Worm (Caenorhabditis elegans): ENCODE results near the gene F55C12.2.
A peak's percentile ranks its signal among the peaks of the same experiment; 100 is the strongest.
"Not testable (repeated sequence)": the region's sequence is repeated elsewhere in the genome, so short reads cannot be mapped to it uniquely, and the experiment has no call there.

F55C12.2 gene

ce11 chrII:5876511-5876910 lies at the start of gene F55C12.2:
TSS of gene F55C12.2 (plus strand) at chrII:5876811.
- TF ChIP-seq him-1, dao-5, W03F9.2 (tag; optimal IDR thresholded peaks at IDR 0.05): not testable (repeated sequence)

DNA sequence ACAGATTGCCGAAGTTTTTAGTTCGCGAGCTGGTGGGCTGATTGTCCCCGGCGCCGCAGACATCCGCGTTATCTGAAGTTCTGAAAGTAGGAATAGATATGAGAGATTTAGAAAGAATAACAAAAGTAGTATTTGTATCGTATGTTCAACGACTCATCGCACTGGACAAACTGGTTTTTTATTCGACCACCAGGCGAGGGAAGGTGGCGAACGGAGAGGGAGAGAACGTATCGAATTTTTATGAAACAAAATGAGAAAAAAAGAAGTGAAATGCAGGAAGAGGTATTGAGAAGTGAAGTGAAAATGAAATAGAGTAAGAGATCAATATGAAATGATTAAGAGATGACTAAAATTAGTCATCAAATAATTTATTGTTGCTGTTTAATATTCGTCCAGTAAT lies 49.2 kb upstream of the F55C12.2 start, which contains the start of gene tbc-2:
Gene tbc-2, minus strand, starts transcription at position 80 of the 400 bp plus-strand sequence.
- no peak for TF ChIP-seq W03F9.2 (tag; optimal IDR thresholded peaks at IDR 0.05)
- TF ChIP-seq dao-5 (tag; optimal IDR thresholded peaks at IDR 0.05), result no peak
- no peak for TF ChIP-seq him-1 (tag; optimal IDR thresholded peaks at IDR 0.05)

DNA sequence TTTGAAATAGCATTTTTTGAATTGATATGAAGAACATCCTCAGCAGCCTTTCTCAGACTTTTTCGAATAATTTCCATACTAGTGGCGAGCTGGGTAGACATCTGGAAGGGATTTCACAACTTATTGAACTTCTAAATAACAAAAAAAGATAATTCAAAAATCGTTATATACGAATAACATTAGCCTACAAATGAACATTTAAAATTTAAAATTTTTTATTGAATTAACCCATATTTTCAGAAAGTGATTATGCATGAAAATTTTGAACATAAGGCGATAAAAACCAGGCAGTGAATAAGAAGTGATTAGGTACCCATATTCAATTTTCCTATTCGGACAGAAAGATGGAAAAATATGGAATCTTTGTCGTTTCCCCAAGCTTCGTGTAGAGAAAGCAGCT lies 48.1 kb upstream of the F55C12.2 start, which contains the start of gene ZK1248.11:
Gene ZK1248.11, minus strand, starts transcription at position 101 of the 400 bp plus-strand sequence.
- no peak for TF ChIP-seq him-1 (tag; optimal IDR thresholded peaks at IDR 0.05)
- no peak for TF ChIP-seq dao-5 (tag; optimal IDR thresholded peaks at IDR 0.05)
- no peak for TF ChIP-seq W03F9.2 (tag; optimal IDR thresholded peaks at IDR 0.05)

DNA sequence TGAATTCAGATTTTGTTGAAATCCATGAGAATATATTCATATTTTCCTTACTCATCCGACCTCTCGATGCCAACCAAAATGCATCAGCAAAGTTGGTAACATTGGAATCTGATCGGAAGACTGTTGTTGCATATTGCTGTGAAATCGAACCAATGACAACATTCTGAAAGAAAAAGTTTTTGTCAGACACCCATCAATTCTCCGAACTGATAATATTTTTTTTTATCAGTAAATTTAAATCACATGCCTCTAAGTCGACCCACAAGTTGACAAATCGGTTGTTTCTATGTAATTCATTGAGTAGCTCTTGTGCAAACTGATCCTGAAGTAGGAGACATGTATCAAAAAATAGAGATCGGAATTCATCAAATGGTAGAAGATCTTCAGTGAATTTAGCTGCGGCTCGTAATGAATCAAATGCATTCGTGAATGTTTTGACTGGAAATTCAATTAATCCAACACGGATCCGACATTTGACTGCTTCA lies 46.6 kb upstream of the F55C12.2 start, which contains the start of gene col-74:
Gene col-74, plus strand, starts transcription at position 435 of the 485 bp plus-strand sequence.
- no peak for TF ChIP-seq him-1 (tag; optimal IDR thresholded peaks at IDR 0.05)
- TF ChIP-seq W03F9.2 (tag; optimal IDR thresholded peaks at IDR 0.05), result no peak
- TF ChIP-seq dao-5 (tag; optimal IDR thresholded peaks at IDR 0.05), result no peak

- TF ChIP-seq W03F9.2 (tag; optimal IDR thresholded peaks at IDR 0.05), result no peak
- TF ChIP-seq dao-5 (tag; optimal IDR thresholded peaks at IDR 0.05), result no peak
- no peak for TF ChIP-seq him-1 (tag; optimal IDR thresholded peaks at IDR 0.05)
Measured at ce11 chrII:5831373-5831772, 45.2 kb upstream of the F55C12.2 start.

ce11 chrII:5833136-5833535 lies 43.5 kb upstream of the F55C12.2 start, which contains the start of gene gtap-1:
TSS of gene gtap-1 (minus strand) at chrII:5833236.
- TF ChIP-seq dao-5 (tag; optimal IDR thresholded peaks at IDR 0.05) (no peak), him-1 (tag; optimal IDR thresholded peaks at IDR 0.05) (no peak), W03F9.2 (tag; optimal IDR thresholded peaks at IDR 0.05) (no peak)

DNA sequence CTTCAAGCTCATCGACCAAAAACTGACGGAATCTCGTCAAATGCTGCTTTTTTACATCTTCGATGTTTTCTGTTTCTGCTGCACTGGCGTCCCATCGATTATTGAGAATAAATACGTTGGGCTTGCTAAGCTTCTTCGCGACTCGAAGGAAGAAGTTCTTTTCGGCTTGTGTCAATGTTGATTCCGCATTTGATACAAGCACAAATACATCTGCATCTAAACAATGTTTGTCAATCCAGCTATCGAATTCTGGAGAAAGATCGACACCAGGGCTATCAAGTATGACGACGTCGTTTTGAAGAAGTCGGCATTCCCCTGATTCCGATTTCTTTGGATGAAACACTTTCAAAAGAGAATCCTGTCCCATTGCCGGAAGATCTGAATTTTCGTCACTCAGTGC lies 41.5 kb upstream of the F55C12.2 start:
- TF ChIP-seq him-1 (tag; optimal IDR thresholded peaks at IDR 0.05) (no peak), W03F9.2 (tag; optimal IDR thresholded peaks at IDR 0.05) (no peak), dao-5 (tag; optimal IDR thresholded peaks at IDR 0.05) (no peak)

DNA sequence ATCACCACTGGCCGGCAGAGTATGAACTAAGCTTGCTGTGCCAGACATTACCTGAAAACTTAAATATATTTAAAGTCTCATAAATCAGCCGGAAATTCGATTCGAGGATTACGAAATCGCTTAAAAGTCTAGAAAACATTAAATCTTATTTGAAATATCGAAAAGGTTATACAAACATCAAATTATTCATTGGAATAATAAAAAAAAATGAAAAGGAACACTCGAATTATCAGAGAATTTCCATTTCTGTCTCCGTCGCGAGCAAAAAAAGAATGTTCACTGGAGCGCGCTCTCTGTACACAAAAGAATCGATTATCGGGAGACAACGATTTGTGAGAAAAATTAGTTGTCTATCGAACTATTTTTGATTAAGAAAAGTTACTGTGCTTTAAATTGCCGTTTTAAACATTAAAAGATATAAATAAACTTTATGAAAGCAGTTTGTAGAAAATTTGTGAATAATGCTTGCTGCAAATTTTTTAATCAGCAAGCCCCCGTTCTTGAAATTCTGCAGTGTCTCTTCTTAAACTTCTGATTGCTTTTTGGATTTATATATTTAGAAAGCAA lies 40.4 kb upstream of the F55C12.2 start, which contains the start of gene fzo-1:
Gene fzo-1, minus strand, starts transcription at position 51 of the 567 bp plus-strand sequence.
- TF ChIP-seq W03F9.2 (tag; optimal IDR thresholded peaks at IDR 0.05) (peak; percentile 34), him-1 (tag; optimal IDR thresholded peaks at IDR 0.05) (no peak)

ce11 chrII:5838453-5838852 lies 38.2 kb upstream of the F55C12.2 start, which contains the start of gene ZK1248.15:
TSS of gene ZK1248.15 (minus strand) at chrII:5838553.
- TF ChIP-seq him-1 (tag; optimal IDR thresholded peaks at IDR 0.05), result no peak
- no peak for TF ChIP-seq W03F9.2 (tag; optimal IDR thresholded peaks at IDR 0.05)
- TF ChIP-seq dao-5 (tag; optimal IDR thresholded peaks at IDR 0.05), result no peak

ce11 chrII:5839227-5839626 lies 37.4 kb upstream of the F55C12.2 start, which contains the start of gene ZK1248.19:
TSS of gene ZK1248.19 (minus strand) at chrII:5839414.
- TF ChIP-seq dao-5 (tag; optimal IDR thresholded peaks at IDR 0.05), result no peak
- TF ChIP-seq him-1 (tag; optimal IDR thresholded peaks at IDR 0.05), result no peak
- peak; percentile 38 for TF ChIP-seq W03F9.2 (tag; optimal IDR thresholded peaks at IDR 0.05)

DNA sequence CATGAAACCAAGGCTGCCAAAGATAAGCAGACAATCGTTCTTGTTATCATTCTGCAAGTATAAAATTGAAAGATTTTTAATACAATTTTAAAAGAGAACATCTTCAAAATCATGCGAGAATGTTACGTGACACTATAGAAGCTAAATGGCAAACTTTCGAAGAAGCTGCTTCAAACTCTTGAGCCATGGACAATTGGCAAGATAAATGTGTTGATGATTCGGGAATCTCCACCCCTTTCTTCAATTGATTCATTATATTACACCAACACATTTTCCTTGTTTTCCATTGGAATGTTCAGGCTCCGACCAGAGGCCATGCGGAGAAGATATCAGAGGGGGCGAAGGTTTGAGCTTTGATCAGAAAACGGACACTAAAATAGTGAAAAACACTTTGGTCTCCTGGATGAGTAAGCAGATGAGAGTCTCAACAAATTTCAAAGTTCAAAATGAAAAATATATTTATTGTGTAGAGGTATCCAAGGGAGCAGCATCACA lies 35.5 kb upstream of the F55C12.2 start, which contains the start of gene lec-5:
Gene lec-5, minus strand, starts transcription at position 51 of the 495 bp plus-strand sequence.
- TF ChIP-seq him-1 (tag; optimal IDR thresholded peaks at IDR 0.05) (no peak), dao-5 (tag; optimal IDR thresholded peaks at IDR 0.05) (no peak), W03F9.2 (tag; optimal IDR thresholded peaks at IDR 0.05) (no peak)

ce11 chrII:5841866-5842265 lies 34.7 kb upstream of the F55C12.2 start, which contains the start of gene nep-25:
TSS of gene nep-25 (plus strand) at chrII:5842240.
- TF ChIP-seq dao-5 (tag; optimal IDR thresholded peaks at IDR 0.05) (no peak), W03F9.2 (tag; optimal IDR thresholded peaks at IDR 0.05) (no peak), him-1 (tag; optimal IDR thresholded peaks at IDR 0.05) (no peak)

- peak; percentile 99 for TF ChIP-seq him-1 (tag; optimal IDR thresholded peaks at IDR 0.05)
- peak; percentile 92 for TF ChIP-seq dao-5 (tag; optimal IDR thresholded peaks at IDR 0.05)
- peak; percentile 97 for TF ChIP-seq W03F9.2 (tag; optimal IDR thresholded peaks at IDR 0.05)
Measured at ce11 chrII:5844694-5845129, 31.9 kb upstream of the F55C12.2 start.

DNA sequence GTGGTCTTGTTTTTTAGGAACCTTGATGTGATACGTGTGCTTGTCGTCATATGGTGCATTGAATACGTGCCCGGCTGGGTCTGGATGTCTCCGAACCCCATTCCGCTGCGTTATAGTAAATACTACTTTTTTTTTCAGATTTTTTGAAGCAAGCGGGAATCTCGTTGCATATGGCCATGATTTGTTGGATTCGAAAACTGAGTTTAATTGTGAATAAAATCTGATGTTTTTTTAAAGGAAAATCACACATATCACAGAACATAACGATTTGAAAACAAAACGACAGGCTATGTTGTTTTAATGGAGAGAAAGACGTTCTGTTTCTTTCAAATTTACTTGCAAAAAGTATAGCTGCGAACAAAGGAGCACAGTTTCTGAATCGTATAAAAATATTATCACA lies 31.2 kb upstream of the F55C12.2 start, which contains the start of the genes ZK1248.17 and H41C03.3:
Gene ZK1248.17, minus strand, starts transcription at position 101 of the 400 bp plus-strand sequence.
Gene H41C03.3, plus strand, starts transcription at position 337 of the 400 bp plus-strand sequence.
- TF ChIP-seq him-1 (tag; optimal IDR thresholded peaks at IDR 0.05) (no peak), dao-5 (tag; optimal IDR thresholded peaks at IDR 0.05) (no peak), W03F9.2 (tag; optimal IDR thresholded peaks at IDR 0.05) (no peak)

All from whole organism, L4/young adult.